Worm (Caenorhabditis elegans) whole organism, L3 larva: ENCODE measurements around the gene T22B7.4.

Source experiments
- elt-3 ChIP-seq, 3 experiments: fragments of 150-350 bp in 1 of 3; sonication (generic microtip) in 2 of 3; optimal IDR thresholded peaks; 2 replicates in 2 of 3; 4 replicates in 1 of 3; lab custom pipeline; 2014 to 2017; ENCODE audit warnings: missing biosample characterization in 3 of 3, missing genetic modification characterization in 3 of 3
- nhr-76 ChIP-seq: fragments of 150-350 bp; sonication (generic microtip); optimal IDR thresholded peaks from 5 replicates; lab custom pipeline; 2014; ENCODE audit warnings: missing biosample characterization, missing genetic modification characterization
- unc-62 ChIP-seq: fragments of 150-350 bp; sonication (generic microtip); optimal IDR thresholded peaks from 4 replicates; lab custom pipeline; 2014; ENCODE audit warnings: missing biosample characterization, missing genetic modification reagents, missing genetic modification characterization

ce11 chrX:5591830-5592229 is 49.4 kb downstream of the T22B7.4 start:
- TF ChIP-seq elt-3 (tag; optimal IDR thresholded peaks at IDR 0.05; lab: Kevin White, UChicago) (no peak), unc-62 (no peak), nhr-76 (tag; lab: Kevin White, UChicago) (no peak)
